Fruit fly (Drosophila melanogaster) whole organism, embryonic: ENCODE results near the gene CG31467.

Experiments used
- BtbVII ChIP-seq: fragments of 200-800 bp; sonication (Bioruptor generic); optimal IDR thresholded peaks from 3 replicates; lab custom pipeline; 2017; ENCODE audit warnings: missing biosample characterization, mild to moderate bottlenecking, missing genetic modification characterization
- CG10565 ChIP-seq: fragments of 200-800 bp; sonication (Bioruptor generic); optimal IDR thresholded peaks from 3 replicates; lab custom pipeline; 2016; ENCODE audit warnings: missing biosample characterization, mild to moderate bottlenecking, missing genetic modification characterization
- CG11504 ChIP-seq: fragments of 200-800 bp; sonication (Bioruptor generic); optimal IDR thresholded peaks from 3 replicates; lab custom pipeline; 2019; ENCODE audit warnings: missing biosample characterization, mild to moderate bottlenecking, missing genetic modification characterization, moderate library complexity
- CG11695 ChIP-seq: fragments of 200-800 bp; sonication (Bioruptor generic); IDR thresholded peaks from 3 replicates; pipeline ENCODE4 v1.3.6; 2022; ENCODE audit warnings: missing biosample characterization, missing genetic modification characterization
- CG12236 ChIP-seq: fragments of 200-800 bp; sonication (Bioruptor generic); optimal IDR thresholded peaks from 2 replicates; lab custom pipeline; 2016; ENCODE audit warnings: missing biosample characterization, missing genetic modification characterization
- CG13894 ChIP-seq: fragments of 200-800 bp; sonication (Bioruptor generic); optimal IDR thresholded peaks from 3 replicates; lab custom pipeline; 2018; ENCODE audit warnings: missing biosample characterization, mild to moderate bottlenecking, missing genetic modification characterization, moderate library complexity
- CG15601 ChIP-seq: fragments of 200-800 bp; sonication (Bioruptor generic); optimal IDR thresholded peaks from 3 replicates; lab custom pipeline; 2019; ENCODE audit warnings: missing biosample characterization, mild to moderate bottlenecking, missing genetic modification characterization, moderate library complexity
- CG17385 ChIP-seq: fragments of 200-800 bp; sonication (Bioruptor generic); optimal IDR thresholded peaks from 3 replicates; lab custom pipeline; 2018; ENCODE audit warnings: missing biosample characterization, mild to moderate bottlenecking, missing genetic modification characterization
- CG17802 ChIP-seq: fragments of 200-800 bp; sonication (Bioruptor generic); optimal IDR thresholded peaks from 2 replicates; lab custom pipeline; 2018; ENCODE audit warnings: missing biosample characterization, mild to moderate bottlenecking, missing genetic modification characterization, moderate library complexity
- CG17829 ChIP-seq: fragments of 200-800 bp; optimal IDR thresholded peaks from 2 replicates; lab custom pipeline; 2019; ENCODE audit warnings: missing biosample characterization, mild to moderate bottlenecking, missing genetic modification characterization, moderate library complexity
- CG2120 ChIP-seq: fragments of 200-800 bp; sonication (Bioruptor generic); optimal IDR thresholded peaks from 3 replicates; lab custom pipeline; 2016; ENCODE audit warnings: missing biosample characterization, missing genetic modification characterization
- CG2678 ChIP-seq: fragments of 200-800 bp; sonication (Bioruptor generic); optimal IDR thresholded peaks from 3 replicates; lab custom pipeline; 2019; ENCODE audit warnings: missing biosample characterization, mild to moderate bottlenecking, missing genetic modification characterization, moderate library complexity
- CG4617 ChIP-seq: fragments of 200-800 bp; sonication (Bioruptor generic); optimal IDR thresholded peaks from 3 replicates; lab custom pipeline; 2016; ENCODE audit warnings: missing biosample characterization, missing genetic modification characterization, borderline replicate concordance
- CG4730 ChIP-seq: fragments of 200-800 bp; sonication (Bioruptor generic); IDR thresholded peaks from 2 replicates; pipeline ENCODE4 v1.3.6; 2022; ENCODE audit warnings: missing biosample characterization, missing genetic modification characterization
- CG6254 ChIP-seq: fragments of 200-800 bp; sonication (Bioruptor generic); optimal IDR thresholded peaks from 3 replicates; lab custom pipeline; 2017; ENCODE audit warnings: mild to moderate bottlenecking, missing biosample characterization, missing genetic modification reagents, missing genetic modification characterization
- CG6765 ChIP-seq: fragments of 200-800 bp; sonication (Bioruptor generic); optimal IDR thresholded peaks from 3 replicates; lab custom pipeline; 2017; ENCODE audit warnings: missing biosample characterization, mild to moderate bottlenecking, missing genetic modification characterization
- CG7271 ChIP-seq: fragments of 200-800 bp; sonication (Bioruptor generic); optimal IDR thresholded peaks from 2 replicates; lab custom pipeline; 2018; ENCODE audit warnings: missing biosample characterization, mild to moderate bottlenecking, missing genetic modification characterization, moderate library complexity
- CG7372 ChIP-seq: fragments of 200-800 bp; sonication (Bioruptor generic); IDR thresholded peaks from 2 replicates; pipeline ENCODE4 v1.3.6; 2022; ENCODE audit warnings: missing biosample characterization, missing genetic modification characterization
- CG7839 ChIP-seq: fragments of 200-800 bp; sonication (Bioruptor generic); optimal IDR thresholded peaks from 3 replicates; lab custom pipeline; 2018; ENCODE audit warnings: missing biosample characterization, mild to moderate bottlenecking, missing genetic modification characterization, moderate library complexity
- CG9797 ChIP-seq: fragments of 200-800 bp; sonication (Bioruptor generic); optimal IDR thresholded peaks from 3 replicates; lab custom pipeline; 2018; ENCODE audit warnings: missing biosample characterization, mild to moderate bottlenecking, missing genetic modification characterization
- CHES-1-like ChIP-seq: fragments of 200-800 bp; sonication (Bioruptor generic); optimal IDR thresholded peaks from 2 replicates; lab custom pipeline; 2016; ENCODE audit warnings: missing biosample characterization, missing genetic modification characterization
- CoRest ChIP-seq: fragments of 200-800 bp; sonication (Bioruptor generic); optimal IDR thresholded peaks from 3 replicates; lab custom pipeline; 2018; ENCODE audit warnings: missing biosample characterization, mild to moderate bottlenecking, missing genetic modification characterization, moderate library complexity
- Deaf1 ChIP-seq: fragments of 200-800 bp; optimal IDR thresholded peaks from 3 replicates; lab custom pipeline; 2019; ENCODE audit warnings: missing biosample characterization, mild to moderate bottlenecking, missing genetic modification characterization, moderate library complexity
- Dfd ChIP-seq, 2 experiments: fragments of >200 bp; optimal IDR thresholded peaks; 2 replicates each; lab custom pipeline; 2017; ENCODE audit warnings: missing biosample characterization in 2 of 2, missing genetic modification characterization in 2 of 2
- Dip3 ChIP-seq: fragments of 200-800 bp; sonication (Bioruptor generic); optimal IDR thresholded peaks from 3 replicates; lab custom pipeline; 2016; ENCODE audit warnings: missing biosample characterization, missing genetic modification characterization
- E2f1 ChIP-seq: fragments of 200-800 bp; sonication (Bioruptor generic); IDR thresholded peaks from 2 replicates; pipeline ENCODE4 v1.3.6; 2022; ENCODE audit warnings: missing biosample characterization, missing genetic modification characterization
- Fer1 ChIP-seq: fragments of 200-800 bp; sonication (Bioruptor generic); optimal IDR thresholded peaks from 2 replicates; lab custom pipeline; 2017; ENCODE audit warnings: missing biosample characterization, mild to moderate bottlenecking, missing genetic modification characterization
- Hr3 ChIP-seq: fragments of 200-800 bp; sonication (Bioruptor generic); optimal IDR thresholded peaks from 3 replicates; lab custom pipeline; 2016; ENCODE audit warnings: missing biosample characterization, missing genetic modification characterization
- Hr39 ChIP-seq: fragments of >200 bp; optimal IDR thresholded peaks from 2 replicates; lab custom pipeline; 2017
- Hsf ChIP-seq: fragments of 200-800 bp; sonication (Bioruptor generic); optimal IDR thresholded peaks from 3 replicates; lab custom pipeline; 2016; ENCODE audit warnings: missing biosample characterization, missing genetic modification characterization
- Lhr ChIP-seq: fragments of 200-800 bp; sonication (Bioruptor generic); optimal IDR thresholded peaks from 3 replicates; lab custom pipeline; 2017; ENCODE audit warnings: mild to moderate bottlenecking, missing biosample characterization, missing genetic modification reagents, missing genetic modification characterization
- Max ChIP-seq: fragments of 200-800 bp; sonication (Bioruptor generic); optimal IDR thresholded peaks from 2 replicates; lab custom pipeline; 2016; ENCODE audit warnings: missing biosample characterization, mild to moderate bottlenecking, missing genetic modification characterization
- Mes4 ChIP-seq: fragments of 200-800 bp; sonication (Bioruptor generic); optimal IDR thresholded peaks from 2 replicates; lab custom pipeline; 2016; ENCODE audit warnings: missing biosample characterization, missing genetic modification characterization
- Stat92E ChIP-seq, 3 experiments: fragments of >200 bp in 2 of 3; fragments of 200-800 bp in 1 of 3; sonication (Bioruptor generic) in 1 of 3; optimal IDR thresholded peaks; 2 replicates each; lab custom pipeline; 2017 to 2019; ENCODE audit warnings: missing biosample characterization in 3 of 3, missing genetic modification characterization in 3 of 3, mild to moderate bottlenecking in 1 of 3, moderate library complexity in 1 of 3
- abd-A ChIP-seq: fragments of 200-800 bp; sonication (Bioruptor generic); optimal IDR thresholded peaks from 3 replicates; lab custom pipeline; 2019; ENCODE audit warnings: missing biosample characterization, mild to moderate bottlenecking, missing genetic modification characterization, moderate library complexity
- amos ChIP-seq: fragments of 200-800 bp; sonication (Bioruptor generic); IDR thresholded peaks from 2 replicates; pipeline ENCODE4 v1.3.6; 2022; ENCODE audit warnings: missing biosample characterization, missing genetic modification characterization; ENCODE audit not compliant: partially characterized antibody
- ato ChIP-seq: fragments of 200-800 bp; sonication (Bioruptor generic); IDR thresholded peaks from 2 replicates; pipeline ENCODE4 v1.3.6; 2022; ENCODE audit warnings: missing biosample characterization, missing genetic modification characterization; ENCODE audit not compliant: partially characterized antibody
- bbx ChIP-seq: fragments of 200-800 bp; sonication (Bioruptor generic); IDR thresholded peaks from 2 replicates; pipeline ENCODE4 v1.3.6; 2022; ENCODE audit warnings: missing biosample characterization, missing genetic modification characterization; ENCODE audit not compliant: partially characterized antibody
- eve ChIP-seq, 2 experiments: fragments of >200 bp; optimal IDR thresholded peaks; 2 replicates each; lab custom pipeline; 2017; ENCODE audit warnings: missing biosample characterization in 2 of 2, missing genetic modification characterization in 2 of 2
- luna ChIP-seq: fragments of 200-800 bp; sonication (Bioruptor generic); optimal IDR thresholded peaks from 2 replicates; lab custom pipeline; 2016; ENCODE audit warnings: missing biosample characterization, missing genetic modification characterization
- mirr ChIP-seq: fragments of 200-800 bp; sonication (Bioruptor generic); optimal IDR thresholded peaks from 3 replicates; lab custom pipeline; 2018; ENCODE audit warnings: missing biosample characterization, mild to moderate bottlenecking, missing genetic modification characterization
- mld ChIP-seq: fragments of 200-800 bp; sonication (Bioruptor generic); IDR thresholded peaks from 3 replicates; pipeline ENCODE4 v1.3.6; 2022; ENCODE audit warnings: missing biosample characterization, missing genetic modification characterization; ENCODE audit not compliant: partially characterized antibody
- nom ChIP-seq: fragments of 200-800 bp; sonication (Bioruptor generic); optimal IDR thresholded peaks from 2 replicates; lab custom pipeline; 2017; ENCODE audit warnings: missing biosample characterization, missing genetic modification characterization, mild to moderate bottlenecking, moderate library complexity, missing genetic modification reagents
- oc ChIP-seq: fragments of 200-800 bp; sonication (Bioruptor generic); optimal IDR thresholded peaks from 2 replicates; lab custom pipeline; 2018; ENCODE audit warnings: missing biosample characterization, mild to moderate bottlenecking, missing genetic modification characterization, moderate library complexity
- odd ChIP-seq: fragments of 200-800 bp; sonication (Bioruptor generic); optimal IDR thresholded peaks from 2 replicates; lab custom pipeline; 2017; ENCODE audit warnings: missing biosample characterization, mild to moderate bottlenecking, missing genetic modification characterization
- p53 ChIP-seq: fragments of 200-800 bp; sonication (Bioruptor generic); optimal IDR thresholded peaks from 2 replicates; lab custom pipeline; 2016; ENCODE audit warnings: missing biosample characterization, missing genetic modification characterization
- schlank ChIP-seq: fragments of 200-800 bp; sonication (Bioruptor generic); optimal IDR thresholded peaks from 2 replicates; lab custom pipeline; 2018; ENCODE audit warnings: missing biosample characterization, mild to moderate bottlenecking, missing genetic modification characterization
- sisA ChIP-seq: fragments of 200-800 bp; sonication (Bioruptor generic); IDR thresholded peaks from 2 replicates; pipeline ENCODE4 v1.3.6; 2022; ENCODE audit warnings: missing biosample characterization, missing genetic modification characterization
- ttk ChIP-seq: fragments of 200-800 bp; sonication (Bioruptor generic); IDR thresholded peaks from 2 replicates; pipeline ENCODE4 v2.1.2; 2022; ENCODE audit warnings: missing biosample characterization, missing genetic modification characterization

The CG31467 gene

dm6 chr3R:10677245-10677902 lies 29.3 kb downstream of the CG31467 start, which contains the start of gene CG6465 (continued):
- TF ChIP-seq amos (peak; percentile 68), CG17802 (tag; lab: Kevin White, UChicago) (no peak), CG10565 (GFP tag; lab: Kevin White, UChicago) (no peak), CG11504 (tag; lab: Kevin White, UChicago) (peak; percentile 69), nom (GFP tag; lab: Kevin White, UChicago) (no peak), ato (GFP tag; lab: Robert Waterston, UW) (no peak), Dfd (GFP tag; optimal IDR thresholded peaks at IDR 0.05; lab: Kevin White, UChicago) (peak in 1 of 2 experiments; percentile 95), abd-A (tag; lab: Kevin White, UChicago) (peak; percentile 64), E2f1 (GFP tag; lab: Robert Waterston, UW) (0 out of 2 replicates have a peak, but pooled peaks have one; percentile 44), p53 (GFP tag; lab: Kevin White, UChicago) (no peak), CG2678 (tag; lab: Kevin White, UChicago) (peak; percentile 47), Deaf1 (tag; lab: Kevin White, UChicago) (peak; percentile 61), sisA (GFP tag; lab: Robert Waterston, UW) (0 out of 2 replicates have a peak, but pooled peaks have one; percentile 17), CG7372 (0 out of 2 replicates have a peak, but pooled peaks have one; percentile 6), schlank (tag; lab: Kevin White, UChicago) (no peak), Mes4 (GFP tag; lab: Kevin White, UChicago) (no peak), CG6765 (GFP tag; lab: Kevin White, UChicago) (no peak), CG15601 (tag; lab: Kevin White, UChicago) (peak; percentile 70), Max (GFP tag; lab: Kevin White, UChicago) (no peak), CG9797 (GFP tag; lab: Kevin White, UChicago) (no peak), CG12236 (no peak), CG13894 (tag; lab: Kevin White, UChicago) (peak; percentile 76), oc (tag; lab: Kevin White, UChicago) (no peak), Hr3 (GFP tag; lab: Kevin White, UChicago) (no peak), Hr39 (no peak), CG7839 (peak; percentile 38), Dip3 (GFP tag; lab: Kevin White, UChicago) (no peak), CG17829 (tag; lab: Kevin White, UChicago) (peak; percentile 23), CG2120 (peak; percentile 25), bbx (GFP tag; lab: Robert Waterston, UW) (no peak), mirr (GFP tag; lab: Kevin White, UChicago) (no peak), CG17385 (GFP tag; lab: Kevin White, UChicago) (peak; percentile 9), CoRest (tag; lab: Kevin White, UChicago) (peak; percentile 18), CG7271 (no peak), mld (GFP tag; lab: Robert Waterston, UW) (no peak), Stat92E (GFP tag; optimal IDR thresholded peaks at IDR 0.05; lab: Kevin White, UChicago) (no peak), BtbVII (GFP tag; lab: Kevin White, UChicago) (no peak), CG6254 (no peak), Hsf (no peak), Fer1 (GFP tag; lab: Kevin White, UChicago) (peak; percentile 36), ttk (GFP tag; lab: Robert Waterston, UW) (no peak), odd (GFP tag; lab: Kevin White, UChicago) (no peak), CG4617 (GFP tag; lab: Kevin White, UChicago) (no peak), CG4730 (no peak), CHES-1-like (GFP tag; lab: Kevin White, UChicago) (no peak), luna (no peak), CG11695 (no peak), Lhr (GFP tag; lab: Kevin White, UChicago) (peak; percentile 74), eve (GFP tag; optimal IDR thresholded peaks at IDR 0.05; lab: Kevin White, UChicago) (peak in 1 of 2 experiments; percentile 79)
